Fruit fly (Drosophila melanogaster): Measurements from ENCODE around the gene CG34267.

DNA sequence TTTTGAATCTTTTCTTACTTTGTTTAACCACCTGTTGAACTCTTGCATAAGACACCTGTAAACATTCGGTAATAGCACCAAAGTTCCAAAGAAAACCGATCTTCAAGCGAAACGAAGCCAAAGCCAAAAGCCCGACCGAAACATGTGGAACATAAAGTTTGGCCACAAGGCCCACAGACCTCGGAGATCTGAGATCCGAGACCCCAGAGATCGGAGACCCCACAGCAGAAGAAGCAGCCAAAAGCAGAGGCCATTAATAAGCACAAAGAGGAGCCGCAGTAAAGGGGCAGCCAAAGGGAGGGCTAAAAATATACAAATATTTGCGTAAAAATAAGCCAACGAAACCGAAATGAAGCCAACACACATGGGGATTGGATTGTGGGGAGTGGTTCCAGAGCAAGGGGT, 10.6 kb upstream of the CG34267 start:
- TF ChIP-seq rn (GFP tag; IDR thresholded peaks at IDR 0.05) (no peak), CG8301 (tag; optimal IDR thresholded peaks at IDR 0.05) (no peak), CG13204 (GFP tag; optimal IDR thresholded peaks at IDR 0.05) (no peak), CG34367 (tag; optimal IDR thresholded peaks at IDR 0.05) (no peak), CG14655 (GFP tag; optimal IDR thresholded peaks at IDR 0.05) (no peak), fd96Ca (GFP tag; IDR thresholded peaks at IDR 0.05) (no peak), Pif1A (GFP tag; optimal IDR thresholded peaks at IDR 0.05) (no peak), CG8159 (tag; optimal IDR thresholded peaks at IDR 0.05) (no peak), CG15710 (tag; optimal IDR thresholded peaks at IDR 0.05) (no peak)

Data from whole organism, pupa.